Worm (Caenorhabditis elegans): ENCODE data around the gene cest-19.

ce11 chrX:7063236-7063635 is 27.4 kb upstream of the cest-19 start, which contains the start of gene B0403.3:
- TF ChIP-seq ama-1 (optimal IDR thresholded peaks at IDR 0.05) (no peak), ama-1 (GFP tag; optimal IDR thresholded peaks at IDR 0.05) (no peak), zfh-2 (GFP tag; conservative IDR thresholded peaks at IDR 0.05) (no peak), unc-130 (GFP tag; optimal IDR thresholded peaks at IDR 0.05) (no peak), efl-1 (GFP tag; optimal IDR thresholded peaks at IDR 0.05) (no peak), dpl-1 (GFP tag; optimal IDR thresholded peaks at IDR 0.05) (no peak), F39B2.1 (GFP tag; IDR thresholded peaks at IDR 0.05) (no peak), snpc-4 (GFP tag; optimal IDR thresholded peaks at IDR 0.05) (no peak), snpc-4 (tag; optimal IDR thresholded peaks at IDR 0.05) (no peak), F55B11.4 (tag; optimal IDR thresholded peaks at IDR 0.05; ENCODE audit: borderline replicate concordance, insufficient read depth) (no peak), F57C9.4 (tag; optimal IDR thresholded peaks at IDR 0.05) (no peak), lir-1 (GFP tag; conservative IDR thresholded peaks at IDR 0.05) (no peak), bed-2 (GFP tag; IDR thresholded peaks at IDR 0.05) (no peak), ztf-28 (GFP tag; IDR thresholded peaks at IDR 0.05) (no peak)
